Worm (Caenorhabditis elegans) whole organism, L1 larva: Measurements from ENCODE around the gene Y102A5C.2.

Source experiments
- dpl-1 ChIP-seq, 3 experiments: fragments of 150-350 bp in 2 of 3; sonication (generic microtip) in 1 of 3; optimal IDR thresholded peaks; 2 replicates each; lab custom pipeline; 2014 to 2017; ENCODE audit warnings: missing biosample characterization in 3 of 3, missing genetic modification characterization in 3 of 3, missing genetic modification reagents in 3 of 3
- fos-1 ChIP-seq: fragments of 150-350 bp; optimal IDR thresholded peaks from 2 replicates; lab custom pipeline; 2014; ENCODE audit warnings: missing biosample characterization, missing genetic modification characterization
- lin-13 ChIP-seq: fragments of 150-350 bp; optimal IDR thresholded peaks from 2 replicates; lab custom pipeline; 2014; ENCODE audit warnings: missing biosample characterization, missing genetic modification reagents, missing genetic modification characterization
- lin-35 ChIP-seq, 2 experiments: fragments of 150-350 bp; optimal IDR thresholded peaks; 2 replicates each; lab custom pipeline; 2014; ENCODE audit warnings: missing biosample characterization in 2 of 2, missing genetic modification characterization in 2 of 2, missing genetic modification reagents in 2 of 2
- mef-2 ChIP-seq: fragments of 150-350 bp; optimal IDR thresholded peaks from 2 replicates; lab custom pipeline; 2014; ENCODE audit warnings: missing biosample characterization, missing genetic modification characterization
- pag-3 ChIP-seq: sonication (generic microtip); optimal IDR thresholded peaks from 2 replicates; lab custom pipeline; 2017; ENCODE audit warnings: missing genetic modification characterization, mild to moderate bottlenecking, missing compliant biosample characterization, antibody characterized with exemption, borderline replicate concordance; ENCODE audit not compliant: insufficient read depth
- tlp-1 ChIP-seq: fragments of 150-350 bp; optimal IDR thresholded peaks from 2 replicates; lab custom pipeline; 2014; ENCODE audit warnings: missing biosample characterization, missing genetic modification characterization
- unc-30 ChIP-seq: sonication (generic microtip); optimal IDR thresholded peaks from 2 replicates; lab custom pipeline; 2017; ENCODE audit warnings: missing biosample characterization, missing genetic modification characterization
- unc-62 ChIP-seq: fragments of 150-350 bp; optimal IDR thresholded peaks from 2 replicates; lab custom pipeline; 2014; ENCODE audit warnings: missing biosample characterization, missing genetic modification reagents, missing genetic modification characterization

DNA sequence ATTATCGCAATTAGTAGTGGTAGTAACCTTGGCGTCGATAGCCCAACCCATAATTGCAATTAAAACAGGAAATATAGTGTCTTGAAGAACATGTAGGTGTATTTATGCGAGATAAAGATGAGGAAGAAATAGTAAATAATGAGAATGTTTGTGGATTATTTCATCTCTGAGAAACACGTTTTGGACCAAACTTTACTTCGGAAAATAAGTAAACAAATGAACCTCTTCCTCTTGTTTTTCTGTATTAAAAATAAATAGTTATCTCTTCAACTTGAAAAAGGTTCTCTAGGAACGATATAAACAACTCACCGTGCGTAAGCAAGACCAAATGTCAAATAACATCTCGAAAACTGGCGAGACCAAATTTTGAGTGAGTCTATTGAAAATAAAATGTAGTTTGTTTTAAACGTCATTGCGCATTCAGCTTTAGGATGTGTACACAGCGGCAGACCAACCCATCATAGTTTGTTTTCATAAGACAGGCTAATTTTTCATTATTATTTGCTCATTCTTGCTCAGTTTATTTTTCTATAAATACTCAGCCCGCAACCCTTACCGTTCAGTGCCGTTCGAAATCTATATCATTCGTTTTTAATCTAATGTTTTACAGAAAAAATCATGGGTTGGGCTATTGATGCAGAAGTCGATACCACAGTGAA lies 36.1 kb upstream of the Y102A5C.2 start, which contains the start of the genes F09C6.11 and F09C6.12:
- no peak for TF ChIP-seq tlp-1 (tag; lab: Kevin White, UChicago)
- no peak for TF ChIP-seq unc-62 (GFP tag; lab: Kevin White, UChicago)
- no peak for TF ChIP-seq fos-1
- no peak for TF ChIP-seq lin-35 (GFP tag; optimal IDR thresholded peaks at IDR 0.05; lab: Kevin White, UChicago)
- TF ChIP-seq dpl-1 (GFP tag; optimal IDR thresholded peaks at IDR 0.05; lab: Kevin White, UChicago): no peak
- TF ChIP-seq pag-3 (tag; lab: Kevin White, UChicago): no peak
- no peak for TF ChIP-seq unc-30 (tag; lab: Kevin White, UChicago)
- no peak for TF ChIP-seq mef-2 (tag; lab: Kevin White, UChicago)
- no peak for TF ChIP-seq lin-13 (GFP tag; lab: Kevin White, UChicago)
